Worm (Caenorhabditis elegans) whole organism, young adult: ENCODE data around the gene tut-2.

Experiments used
- C17E4.6 ChIP-seq: fragments of 200-800 bp; sonication (Bioruptor generic); IDR thresholded peaks from 2 replicates; pipeline ENCODE4 v1.3.6; 2022; ENCODE audit warnings: missing genetic modification reagents, missing genetic modification characterization, missing compliant biosample characterization
- F49E8.2 ChIP-seq: sonication (generic microtip); optimal IDR thresholded peaks from 3 replicates; lab custom pipeline; 2017; ENCODE audit warnings: missing genetic modification characterization, mild to moderate bottlenecking, missing compliant biosample characterization, antibody characterized with exemption, moderate library complexity; ENCODE audit not compliant: insufficient read depth
- F52B5.7 ChIP-seq: sonication (generic microtip); optimal IDR thresholded peaks from 2 replicates; lab custom pipeline; 2016; ENCODE audit warnings: mild to moderate bottlenecking, missing genetic modification characterization, missing compliant biosample characterization
- F55B11.4 ChIP-seq: sonication (generic microtip); optimal IDR thresholded peaks from 2 replicates; lab custom pipeline; 2016; ENCODE audit warnings: missing compliant biosample characterization, missing genetic modification characterization, borderline replicate concordance; ENCODE audit not compliant: insufficient read depth
- ama-1 ChIP-seq, 3 experiments: fragments of 150-350 bp in 1 of 3; sonication (generic microtip) in 2 of 3; optimal IDR thresholded peaks; 2 replicates each; lab custom pipeline; 2014 to 2018; ENCODE audit warnings: missing biosample characterization in 2 of 3, missing genetic modification characterization in 2 of 3, missing genetic modification reagents in 2 of 3
- atf-7 ChIP-seq: sonication (generic microtip); optimal IDR thresholded peaks from 2 replicates; lab custom pipeline; 2017; ENCODE audit warnings: mild to moderate bottlenecking, missing genetic modification characterization, missing compliant biosample characterization
- die-1 ChIP-seq: sonication (generic microtip); optimal IDR thresholded peaks from 2 replicates; lab custom pipeline; 2016; ENCODE audit warnings: missing genotype, mild to moderate bottlenecking, missing genetic modification characterization, missing compliant biosample characterization
- nfya-1 ChIP-seq: sonication (generic microtip); optimal IDR thresholded peaks from 2 replicates; lab custom pipeline; 2017; ENCODE audit warnings: antibody characterized with exemption, missing compliant biosample characterization, missing genetic modification characterization, borderline replicate concordance; ENCODE audit not compliant: insufficient read depth
- pha-4 ChIP-seq: fragments of 150-350 bp; sonication (generic microtip); optimal IDR thresholded peaks from 2 replicates; lab custom pipeline; 2014; ENCODE audit warnings: missing biosample characterization, missing genetic modification reagents, missing genetic modification characterization
- unc-130 ChIP-seq: sonication (generic microtip); optimal IDR thresholded peaks from 2 replicates; lab custom pipeline; 2016; ENCODE audit warnings: missing genetic modification reagents, missing genetic modification characterization, missing compliant biosample characterization
- unc-62 ChIP-seq: fragments of 150-350 bp; optimal IDR thresholded peaks from 2 replicates; lab custom pipeline; 2014; ENCODE audit warnings: missing biosample characterization, missing genetic modification reagents, missing genetic modification characterization
- ztf-3 ChIP-seq: fragments of 200-800 bp; sonication (Bioruptor generic); optimal IDR thresholded peaks from 2 replicates; lab custom pipeline; 2018; ENCODE audit warnings: mild to moderate bottlenecking, missing genetic modification characterization, missing compliant biosample characterization

DNA sequence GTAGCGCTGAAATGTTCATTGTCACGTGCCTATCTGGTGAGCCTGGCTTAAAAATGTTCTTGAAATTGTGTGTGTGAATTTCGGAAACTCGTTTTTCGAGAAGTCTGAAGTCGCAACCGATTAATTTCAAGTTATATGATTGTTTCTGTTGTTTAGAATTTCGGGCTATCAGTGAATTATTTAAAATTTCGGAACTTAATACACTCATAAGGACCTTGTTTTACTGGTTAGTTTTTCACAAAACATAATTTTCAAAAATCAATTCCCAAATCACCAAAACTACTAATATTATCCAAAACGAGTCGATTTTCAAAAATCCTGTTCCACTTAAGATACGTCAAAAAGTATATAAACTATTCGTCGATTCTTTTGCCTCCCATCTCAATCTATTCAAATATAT is 27.5 kb upstream of the tut-2 start:
- TF ChIP-seq pha-4 (tag; lab: Kevin White, UChicago) (no peak), die-1 (tag; lab: Kevin White, UChicago) (no peak), F49E8.2 (tag; lab: Kevin White, UChicago) (no peak), unc-130 (no peak), atf-7 (tag; lab: Kevin White, UChicago) (no peak), ztf-3 (GFP tag; lab: Kevin White, UChicago) (no peak), F55B11.4 (no peak), ama-1 (optimal IDR thresholded peaks at IDR 0.05; lab: Kevin White, UChicago) (no peak), ama-1 (GFP tag; optimal IDR thresholded peaks at IDR 0.05; lab: Kevin White, UChicago) (no peak), nfya-1 (tag; lab: Kevin White, UChicago) (no peak), unc-62 (GFP tag; lab: Kevin White, UChicago) (no peak), F52B5.7 (tag; lab: Kevin White, UChicago) (no peak), C17E4.6 (GFP tag; lab: Robert Waterston, UW) (no peak)
